Fruit fly (Drosophila melanogaster): ENCODE data around the gene CG32683.

The CG32683 gene

dm6 chrX:10463056-10463710 is 8.5 kb upstream of the CG32683 start:
- TF ChIP-seq CG17801 (GFP tag; optimal IDR thresholded peaks at IDR 0.05; ENCODE audit: partially characterized antibody), result no peak

DNA sequence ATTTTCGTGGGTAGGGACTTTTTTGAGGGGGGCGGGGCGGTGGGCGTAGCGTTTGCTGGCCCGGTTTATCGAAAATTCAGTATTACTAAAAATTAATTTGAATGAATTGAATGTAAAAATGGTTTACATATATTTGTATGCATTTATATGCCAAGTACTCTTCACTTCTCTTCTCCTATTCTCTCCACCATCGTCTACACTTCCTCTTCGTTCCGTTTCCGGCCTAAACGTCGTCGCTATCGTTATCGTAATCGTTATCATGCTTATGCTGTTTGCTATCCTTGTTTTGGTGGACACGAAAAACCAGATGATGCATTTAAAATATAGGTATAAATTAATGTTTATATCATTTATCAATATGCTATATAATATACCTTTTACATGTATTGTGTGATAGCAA is 7.2 kb upstream of the CG32683 start:
- no peak for TF ChIP-seq CG17801 (GFP tag; optimal IDR thresholded peaks at IDR 0.05; ENCODE audit: partially characterized antibody)

dm6 chrX:10460506-10461114 is 5.9 kb upstream of the CG32683 start, which contains the start of gene Neb-cGP:
Gene Neb-cGP, plus strand, starts transcription at chrX:10460736.
- peak; percentile 73 for TF ChIP-seq CG17801 (GFP tag; optimal IDR thresholded peaks at IDR 0.05; ENCODE audit: partially characterized antibody)

dm6 chrX:10459576-10459975 is 4.9 kb upstream of the CG32683 start, which contains the start of gene Or9a:
Gene Or9a, minus strand, starts transcription at chrX:10459676.
- no peak for TF ChIP-seq CG17801 (GFP tag; optimal IDR thresholded peaks at IDR 0.05; ENCODE audit: partially characterized antibody)

dm6 chrX:10432712-10433111 is 22.0 kb downstream of the CG32683 start, which contains the start of gene CG12640:
Gene CG12640, minus strand, starts transcription at chrX:10432812.
- TF ChIP-seq CG17801 (GFP tag; optimal IDR thresholded peaks at IDR 0.05; ENCODE audit: partially characterized antibody), result no peak

- no peak for TF ChIP-seq CG17801 (GFP tag; optimal IDR thresholded peaks at IDR 0.05; ENCODE audit: partially characterized antibody)
Measured at dm6 chrX:10417129-10417528, 37.6 kb downstream of the CG32683 start, which contains the start of gene RabX2. Gene RabX2, plus strand, starts transcription at chrX:10417429.

DNA sequence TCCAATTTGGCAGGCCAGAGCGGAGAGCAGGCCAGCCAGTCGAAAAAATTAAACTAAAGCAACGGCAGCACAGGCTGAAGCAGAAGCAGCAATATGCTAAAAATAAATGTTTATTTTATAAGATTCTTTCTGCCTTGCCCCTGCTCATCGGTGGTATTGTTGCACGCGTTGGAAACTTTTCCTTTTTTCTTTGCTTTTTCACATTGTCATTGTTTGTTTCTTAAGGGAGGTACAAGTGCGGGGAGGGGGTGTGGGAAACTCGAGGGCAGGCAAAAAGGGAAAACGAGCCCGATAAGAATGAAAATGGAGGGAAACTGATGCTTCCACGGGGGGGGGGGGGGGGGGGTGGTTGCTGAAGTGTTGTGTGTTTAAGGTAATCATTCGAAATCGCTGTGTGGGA is 55.7 kb downstream of the CG32683 start:
- no peak for TF ChIP-seq CG17801 (GFP tag; optimal IDR thresholded peaks at IDR 0.05; ENCODE audit: partially characterized antibody)

- TF ChIP-seq CG17801 (GFP tag; optimal IDR thresholded peaks at IDR 0.05; ENCODE audit: partially characterized antibody), result no peak
Measured at dm6 chrX:10397514-10398133, 57.1 kb downstream of the CG32683 start.

DNA sequence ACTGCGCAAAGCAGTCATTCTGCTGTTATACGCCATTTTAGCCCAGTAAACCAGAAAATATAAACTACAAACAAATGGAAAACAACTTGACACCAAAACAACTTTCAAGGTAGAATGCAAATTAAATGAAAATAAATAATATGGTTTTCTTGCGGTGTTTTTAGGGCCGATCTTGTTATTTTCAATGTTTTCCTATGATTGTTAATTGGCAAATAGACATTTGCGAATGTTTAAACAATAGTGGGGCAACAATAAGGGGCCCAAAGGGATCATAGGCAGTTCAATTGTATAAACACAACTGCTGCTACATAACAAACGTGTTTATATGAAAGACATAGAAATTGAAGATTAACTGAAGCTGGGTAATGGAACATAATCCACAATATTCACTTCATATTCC is 57.9 kb downstream of the CG32683 start:
- no peak for TF ChIP-seq CG17801 (GFP tag; optimal IDR thresholded peaks at IDR 0.05; ENCODE audit: partially characterized antibody)

DNA sequence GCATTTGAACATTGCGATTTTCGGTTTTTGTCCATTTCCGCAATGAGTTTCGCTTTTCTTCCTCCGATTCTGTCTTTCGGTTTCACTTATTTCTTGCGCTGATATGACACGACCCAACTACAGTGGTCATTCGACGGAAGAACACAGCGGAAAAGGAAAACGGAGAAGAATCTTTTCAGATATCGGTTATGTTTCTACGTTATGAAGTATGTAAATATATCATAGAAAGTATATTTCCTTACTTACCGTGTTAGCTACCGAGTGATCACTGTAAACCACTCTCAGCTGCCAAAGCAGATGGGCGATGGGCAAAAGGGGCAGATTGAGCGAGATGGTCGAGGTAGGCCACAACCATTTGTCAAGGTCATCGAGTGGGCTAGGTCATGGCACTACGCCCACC is 67.0 kb downstream of the CG32683 start:
- TF ChIP-seq CG17801 (GFP tag; optimal IDR thresholded peaks at IDR 0.05; ENCODE audit: partially characterized antibody), result no peak

- TF ChIP-seq CG17801 (GFP tag; optimal IDR thresholded peaks at IDR 0.05; ENCODE audit: partially characterized antibody), result no peak
Measured at dm6 chrX:10386810-10387340, 67.8 kb downstream of the CG32683 start.

- TF ChIP-seq CG17801 (GFP tag; optimal IDR thresholded peaks at IDR 0.05; ENCODE audit: partially characterized antibody), result no peak
Measured at dm6 chrX:10386183-10386582, 68.5 kb downstream of the CG32683 start.

DNA sequence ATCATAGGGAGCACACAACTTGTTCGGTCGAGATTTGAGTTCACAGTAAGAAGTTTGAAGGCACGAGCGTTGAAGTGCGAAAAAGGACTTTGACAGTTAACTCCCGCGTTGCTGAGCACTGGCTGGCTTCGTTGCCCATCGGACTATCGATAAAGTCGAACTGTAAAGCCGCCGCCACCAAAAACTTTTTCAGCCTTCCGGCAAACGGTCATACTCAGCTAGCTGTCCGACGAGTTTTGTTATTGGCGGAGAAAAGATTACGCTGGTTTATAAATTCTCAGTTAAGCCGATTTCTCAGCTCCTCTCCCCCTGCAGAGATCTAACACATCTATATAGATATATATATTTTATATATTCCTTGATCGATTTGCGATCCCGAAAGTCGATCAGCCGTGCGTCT is 68.9 kb downstream of the CG32683 start, which contains the start of the genes Psf3 and flw:
Gene Psf3, minus strand, starts transcription at position 105 of the 400 bp plus-strand sequence.
Gene flw, plus strand, starts transcription at position 204 of the 400 bp plus-strand sequence.
- no peak for TF ChIP-seq CG17801 (GFP tag; optimal IDR thresholded peaks at IDR 0.05; ENCODE audit: partially characterized antibody)

- TF ChIP-seq CG17801 (GFP tag; optimal IDR thresholded peaks at IDR 0.05; ENCODE audit: partially characterized antibody), result no peak
Measured at dm6 chrX:10384947-10385346, 69.7 kb downstream of the CG32683 start.

- TF ChIP-seq CG17801 (GFP tag; optimal IDR thresholded peaks at IDR 0.05; ENCODE audit: partially characterized antibody), result no peak
Measured at dm6 chrX:10381252-10381651, 73.4 kb downstream of the CG32683 start, which contains the start of gene CG32681. Gene CG32681, minus strand, starts transcription at chrX:10381352.
